Worm (Caenorhabditis elegans) whole organism, L4 larva: ENCODE measurements around the gene M60.4.

ENCODE experiments used
- D1046.2 ChIP-seq: fragments of 200-800 bp; sonication (Bioruptor generic); IDR thresholded peaks from 2 replicates; pipeline ENCODE4 v1.3.6; 2022; ENCODE audit warnings: missing genetic modification characterization, missing compliant biosample characterization
- F10B5.3 ChIP-seq: sonication (generic microtip); optimal IDR thresholded peaks from 2 replicates; lab custom pipeline; 2016; ENCODE audit warnings: mild to moderate bottlenecking, missing genetic modification characterization, missing compliant biosample characterization
- F26F4.8 ChIP-seq: fragments of 200-800 bp; sonication (Bioruptor generic); conservative IDR thresholded peaks from 2 replicates; pipeline ENCODE4 v1.3.6; 2022; ENCODE audit warnings: missing genetic modification characterization, missing compliant biosample characterization
- F37D6.2 ChIP-seq: sonication (generic microtip); optimal IDR thresholded peaks from 2 replicates; lab custom pipeline; 2016; ENCODE audit warnings: mild to moderate bottlenecking, missing genetic modification characterization, missing compliant biosample characterization
- R02D3.7 ChIP-seq: fragments of 150-350 bp; sonication (generic microtip); optimal IDR thresholded peaks from 3 replicates; lab custom pipeline; 2014; ENCODE audit warnings: missing biosample characterization, missing genetic modification characterization
- Y105C5A.15 ChIP-seq: fragments of 200-800 bp; sonication (Bioruptor generic); IDR thresholded peaks from 2 replicates; pipeline ENCODE4 v1.3.6; 2022; ENCODE audit warnings: missing genetic modification characterization, missing compliant biosample characterization
- ama-1 ChIP-seq: fragments of 150-350 bp; optimal IDR thresholded peaks from 2 replicates; lab custom pipeline; 2014; ENCODE audit warnings: inconsistent platforms, mixed read lengths
- ceh-28 ChIP-seq: fragments of 150-350 bp; optimal IDR thresholded peaks from 2 replicates; lab custom pipeline; 2014; ENCODE audit warnings: missing biosample characterization, missing genetic modification reagents, missing genetic modification characterization
- ceh-44 ChIP-seq: fragments of 200-800 bp; sonication (Bioruptor generic); IDR thresholded peaks from 2 replicates; pipeline ENCODE4 v1.3.6; 2022; ENCODE audit warnings: missing genetic modification reagents, missing genetic modification characterization, missing compliant biosample characterization
- ceh-62 ChIP-seq: sonication (generic microtip); optimal IDR thresholded peaks from 2 replicates; lab custom pipeline; 2017; ENCODE audit warnings: missing biosample characterization, missing genetic modification characterization
- ces-1 ChIP-seq: fragments of 150-350 bp; sonication (generic microtip); optimal IDR thresholded peaks from 4 replicates; lab custom pipeline; 2014; ENCODE audit warnings: missing biosample characterization, missing genetic modification reagents, missing genetic modification characterization
- ctbp-1 ChIP-seq: fragments of 200-800 bp; sonication (Bioruptor generic); IDR thresholded peaks from 2 replicates; pipeline ENCODE4 v1.3.6; 2022; ENCODE audit warnings: missing genetic modification reagents, missing genetic modification characterization, missing compliant biosample characterization
- daf-12 ChIP-seq: fragments of 150-350 bp; optimal IDR thresholded peaks from 2 replicates; lab custom pipeline; 2014; ENCODE audit warnings: missing biosample characterization, missing genetic modification reagents, missing genetic modification characterization
- daf-16 ChIP-seq, 3 experiments: sonication (generic microtip); optimal IDR thresholded peaks; 2 replicates each; lab custom pipeline; 2016 to 2017; ENCODE audit warnings: missing genetic modification characterization in 3 of 3, missing genetic modification reagents in 3 of 3, mild to moderate bottlenecking in 2 of 3, missing compliant biosample characterization in 2 of 3, missing biosample characterization in 1 of 3, moderate library complexity in 1 of 3
- daf-19 ChIP-seq: fragments of 200-800 bp; sonication (Bioruptor generic); conservative IDR thresholded peaks from 2 replicates; pipeline ENCODE4 v1.3.6; 2022; ENCODE audit warnings: missing genetic modification characterization, missing compliant biosample characterization
- daf-8 ChIP-seq: fragments of 200-800 bp; sonication (Bioruptor generic); IDR thresholded peaks from 2 replicates; pipeline ENCODE4 v1.3.6; 2022; ENCODE audit warnings: missing genetic modification characterization, missing compliant biosample characterization
- dmd-6 ChIP-seq: fragments of 200-800 bp; sonication (Bioruptor generic); IDR thresholded peaks from 2 replicates; pipeline ENCODE4 v1.3.6; 2022; ENCODE audit warnings: missing genetic modification reagents, missing genetic modification characterization, missing compliant biosample characterization
- duxl-1 ChIP-seq: sonication (generic microtip); optimal IDR thresholded peaks from 2 replicates; lab custom pipeline; 2016; ENCODE audit warnings: mild to moderate bottlenecking, missing genetic modification characterization, moderate library complexity, missing compliant biosample characterization; ENCODE audit not compliant: poor library complexity
- egl-43 ChIP-seq: fragments of 200-800 bp; sonication (Bioruptor generic); IDR thresholded peaks from 2 replicates; pipeline ENCODE4 v1.3.6; 2022; ENCODE audit warnings: missing genetic modification reagents, missing genetic modification characterization, missing compliant biosample characterization
- fkh-10 ChIP-seq: fragments of 150-350 bp; optimal IDR thresholded peaks from 2 replicates; lab custom pipeline; 2014; ENCODE audit warnings: missing biosample characterization, missing genetic modification reagents, missing genetic modification characterization
- gei-8 ChIP-seq: fragments of 200-800 bp; sonication (Bioruptor generic); optimal IDR thresholded peaks from 2 replicates; lab custom pipeline; 2018; ENCODE audit warnings: mild to moderate bottlenecking, missing genetic modification characterization, missing compliant biosample characterization
- hif-1 ChIP-seq, 2 experiments: sonication (generic microtip); optimal IDR thresholded peaks; 2 replicates each; lab custom pipeline; 2016 to 2017; ENCODE audit warnings: missing compliant biosample characterization in 2 of 2, missing genetic modification characterization in 2 of 2, missing genetic modification reagents in 2 of 2, missing genotype in 2 of 2, mild to moderate bottlenecking in 1 of 2
- hlh-11 ChIP-seq: fragments of 200-800 bp; sonication (Bioruptor generic); optimal IDR thresholded peaks from 2 replicates; lab custom pipeline; 2018; ENCODE audit warnings: mild to moderate bottlenecking, missing genetic modification characterization, missing compliant biosample characterization
- hmg-1.1 ChIP-seq: fragments of 200-800 bp; sonication (Bioruptor generic); IDR thresholded peaks from 2 replicates; pipeline ENCODE4 v1.3.6; 2022; ENCODE audit warnings: missing genetic modification reagents, missing genetic modification characterization, missing compliant biosample characterization
- jun-1 ChIP-seq: fragments of 150-350 bp; optimal IDR thresholded peaks from 2 replicates; lab custom pipeline; 2014; ENCODE audit warnings: missing biosample characterization, missing genetic modification reagents, missing genetic modification characterization
- lim-7 ChIP-seq: fragments of 200-800 bp; sonication (Bioruptor generic); IDR thresholded peaks from 2 replicates; pipeline ENCODE4 v1.3.6; 2022; ENCODE audit warnings: missing genetic modification characterization, missing compliant biosample characterization
- lin-15B ChIP-seq: fragments of 150-350 bp; sonication (generic microtip); optimal IDR thresholded peaks from 3 replicates; lab custom pipeline; 2014; ENCODE audit warnings: missing biosample characterization, missing genetic modification characterization
- lsy-2 ChIP-seq, 2 experiments: fragments of 150-350 bp in 1 of 2; sonication (generic microtip) in 1 of 2; optimal IDR thresholded peaks; 2 replicates each; lab custom pipeline; 2014 to 2017; ENCODE audit warnings: missing biosample characterization in 2 of 2, missing genetic modification characterization in 2 of 2
- mdt-29 ChIP-seq: fragments of 200-800 bp; sonication (Bioruptor generic); IDR thresholded peaks from 2 replicates; pipeline ENCODE4 v1.3.6; 2022; ENCODE audit warnings: missing genetic modification reagents, missing genetic modification characterization, missing compliant biosample characterization
- mep-1 ChIP-seq: fragments of 150-350 bp; sonication (generic microtip); optimal IDR thresholded peaks from 3 replicates; lab custom pipeline; 2014; ENCODE audit warnings: missing biosample characterization, missing genetic modification characterization
- mes-2 ChIP-seq: sonication (generic microtip); optimal IDR thresholded peaks from 2 replicates; lab custom pipeline; 2016; ENCODE audit warnings: missing genotype, mild to moderate bottlenecking, missing genetic modification characterization, missing compliant biosample characterization; ENCODE audit not compliant: poor library complexity, severe bottlenecking
- mxl-3 ChIP-seq: fragments of 200-800 bp; sonication (Bioruptor generic); optimal IDR thresholded peaks from 2 replicates; lab custom pipeline; 2018; ENCODE audit warnings: mild to moderate bottlenecking, missing genetic modification characterization, missing compliant biosample characterization
- nhr-11 ChIP-seq: fragments of 150-350 bp; optimal IDR thresholded peaks from 2 replicates; lab custom pipeline; 2014; ENCODE audit warnings: missing biosample characterization, missing genetic modification characterization
- nhr-111 ChIP-seq: fragments of 200-800 bp; sonication (Bioruptor generic); optimal IDR thresholded peaks from 2 replicates; lab custom pipeline; 2018; ENCODE audit warnings: mild to moderate bottlenecking, missing genetic modification characterization, missing compliant biosample characterization
- nhr-28 ChIP-seq: fragments of 150-350 bp; optimal IDR thresholded peaks from 2 replicates; lab custom pipeline; 2014; ENCODE audit warnings: missing biosample characterization, missing genetic modification characterization
- nhr-76 ChIP-seq: fragments of 150-350 bp; optimal IDR thresholded peaks from 2 replicates; lab custom pipeline; 2014; ENCODE audit warnings: missing biosample characterization, missing genetic modification characterization
- nhr-77 ChIP-seq: fragments of 150-350 bp; optimal IDR thresholded peaks from 2 replicates; lab custom pipeline; 2014; ENCODE audit warnings: missing biosample characterization, missing genetic modification characterization
- pha-4 ChIP-seq, 2 experiments: fragments of 150-350 bp in 1 of 2; fragments of 200-800 bp in 1 of 2; sonication (Bioruptor generic) in 1 of 2; IDR thresholded peaks in 1 of 2; optimal IDR thresholded peaks in 1 of 2; 2 replicates each; pipeline versions ENCODE4 v1.3.6 to Lab custom; 2014 to 2022; ENCODE audit warnings: missing genetic modification characterization in 2 of 2, missing genetic modification reagents in 2 of 2, missing biosample characterization in 1 of 2, missing compliant biosample characterization in 1 of 2
- pqm-1 ChIP-seq: sonication (generic microtip); optimal IDR thresholded peaks from 2 replicates; lab custom pipeline; 2017; ENCODE audit warnings: missing biosample characterization, missing genetic modification characterization
- rbr-2 ChIP-seq: sonication (generic microtip); optimal IDR thresholded peaks from 2 replicates; lab custom pipeline; 2016; ENCODE audit warnings: missing genotype, missing genetic modification characterization, missing compliant biosample characterization
- sdz-12 ChIP-seq: fragments of 200-800 bp; sonication (Bioruptor generic); optimal IDR thresholded peaks from 2 replicates; lab custom pipeline; 2018; ENCODE audit warnings: mild to moderate bottlenecking, missing genetic modification characterization, missing compliant biosample characterization
- set-16 ChIP-seq: fragments of 200-800 bp; sonication (Bioruptor generic); IDR thresholded peaks from 2 replicates; pipeline ENCODE4 v1.3.6; 2022; ENCODE audit warnings: missing genetic modification reagents, missing genetic modification characterization, missing compliant biosample characterization
- skn-1 ChIP-seq: fragments of 150-350 bp; optimal IDR thresholded peaks from 2 replicates; lab custom pipeline; 2014; ENCODE audit warnings: missing biosample characterization, missing genetic modification characterization
- spr-1 ChIP-seq: sonication (generic microtip); optimal IDR thresholded peaks from 2 replicates; lab custom pipeline; 2016; ENCODE audit warnings: mild to moderate bottlenecking, missing genetic modification characterization, missing compliant biosample characterization
- spr-3 ChIP-seq: fragments of 200-800 bp; sonication (Bioruptor generic); optimal IDR thresholded peaks from 2 replicates; lab custom pipeline; 2018; ENCODE audit warnings: mild to moderate bottlenecking, missing genetic modification characterization, missing compliant biosample characterization
- tra-1 ChIP-seq: fragments of 200-800 bp; sonication (Bioruptor generic); IDR thresholded peaks from 2 replicates; pipeline ENCODE4 v1.3.6; 2022; ENCODE audit warnings: missing genetic modification reagents, missing genetic modification characterization, missing compliant biosample characterization
- unc-39 ChIP-seq: sonication (generic microtip); optimal IDR thresholded peaks from 2 replicates; lab custom pipeline; 2017; ENCODE audit warnings: missing biosample characterization, missing genetic modification characterization
- zag-1 ChIP-seq: fragments of 150-350 bp; optimal IDR thresholded peaks from 2 replicates; lab custom pipeline; 2014; ENCODE audit warnings: missing biosample characterization, missing genetic modification characterization
- zfp-2 ChIP-seq: sonication (generic microtip); optimal IDR thresholded peaks from 2 replicates; lab custom pipeline; 2016; ENCODE audit warnings: mild to moderate bottlenecking, missing genetic modification characterization, missing compliant biosample characterization
- zfp-3 ChIP-seq: fragments of 200-800 bp; sonication (Bioruptor generic); conservative IDR thresholded peaks from 2 replicates; pipeline ENCODE4 v1.3.6; 2022; ENCODE audit warnings: missing genetic modification reagents, missing genetic modification characterization, missing compliant biosample characterization
- zip-11 ChIP-seq: fragments of 200-800 bp; sonication (Bioruptor generic); IDR thresholded peaks from 2 replicates; pipeline ENCODE4 v1.3.6; 2022; ENCODE audit warnings: missing genetic modification characterization, missing compliant biosample characterization
- zip-2 ChIP-seq: fragments of 150-350 bp; optimal IDR thresholded peaks from 2 replicates; lab custom pipeline; 2014; ENCODE audit warnings: missing biosample characterization, missing genetic modification characterization

Gene M60.4

DNA sequence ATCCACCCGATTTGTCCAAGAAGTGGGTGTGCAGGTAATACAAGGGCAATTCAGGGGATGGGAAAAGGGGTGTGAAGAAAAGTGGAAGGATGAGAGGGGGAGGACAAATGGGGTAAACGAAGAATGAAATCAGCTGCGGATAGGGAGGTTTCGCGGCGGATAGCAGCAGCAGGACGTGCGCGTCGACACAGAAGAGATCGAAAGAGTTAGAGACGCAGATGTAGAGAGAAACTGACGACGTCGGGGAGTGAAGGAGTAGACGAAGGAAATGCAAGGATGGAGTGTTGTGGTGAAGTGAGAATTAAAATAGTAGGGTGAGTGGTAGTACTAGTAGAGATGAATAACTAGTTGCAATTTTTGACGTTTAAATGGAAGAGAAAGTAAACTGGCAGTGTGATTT, 16.2 kb upstream of the M60.4 start, which contains the start of gene M60.6:
Gene M60.6, minus strand, starts transcription at position 166 of the 400 bp plus-strand sequence.
- TF ChIP-seq ama-1 (lab: Kevin White, UChicago) = no peak
- TF ChIP-seq zfp-3 = no peak
- TF ChIP-seq daf-16 (GFP tag; optimal IDR thresholded peaks at IDR 0.05; lab: Kevin White, UChicago) = no peak
- no peak for TF ChIP-seq daf-16 (tag; optimal IDR thresholded peaks at IDR 0.05; lab: Kevin White, UChicago)
- peak; percentile 58; the same call in 1 of the 2 replicates for TF ChIP-seq ctbp-1 (GFP tag; lab: Robert Waterston, UW)
- TF ChIP-seq Y105C5A.15 (GFP tag; lab: Robert Waterston, UW) = no peak
- peak in 1 of 2 experiments; percentile 20 for TF ChIP-seq lsy-2 (tag; optimal IDR thresholded peaks at IDR 0.05; lab: Kevin White, UChicago)
- TF ChIP-seq zfp-2 (tag; lab: Kevin White, UChicago) = no peak
- no peak for TF ChIP-seq daf-8 (GFP tag; lab: Robert Waterston, UW)
- TF ChIP-seq pha-4 (GFP tag; IDR thresholded peaks at IDR 0.05; lab: Robert Waterston, UW) = no peak
- no peak for TF ChIP-seq pha-4 (tag; optimal IDR thresholded peaks at IDR 0.05; lab: Kevin White, UChicago)
- no peak for TF ChIP-seq egl-43 (GFP tag; lab: Robert Waterston, UW)
- TF ChIP-seq tra-1 (GFP tag; lab: Robert Waterston, UW) = no peak
- no peak for TF ChIP-seq zip-2 (tag; lab: Kevin White, UChicago)
- TF ChIP-seq hlh-11 (tag; lab: Kevin White, UChicago) = peak; percentile 33
- TF ChIP-seq skn-1 (tag; lab: Kevin White, UChicago) = no peak
- no peak for TF ChIP-seq duxl-1
- no peak for TF ChIP-seq pqm-1
- no peak for TF ChIP-seq zip-11 (GFP tag; lab: Robert Waterston, UW)
- TF ChIP-seq mes-2 (tag; lab: Kevin White, UChicago) = peak; percentile 9
- no peak for TF ChIP-seq lim-7 (GFP tag; lab: Robert Waterston, UW)
- no peak for TF ChIP-seq spr-3 (GFP tag; lab: Kevin White, UChicago)
- peak; percentile 56 for TF ChIP-seq hmg-1.1
- no peak for TF ChIP-seq unc-39 (tag; lab: Kevin White, UChicago)
- TF ChIP-seq sdz-12 = no peak
- no peak for TF ChIP-seq ceh-62 (tag; lab: Kevin White, UChicago)
- TF ChIP-seq hif-1 (tag; optimal IDR thresholded peaks at IDR 0.05; lab: Kevin White, UChicago) = no peak
- TF ChIP-seq F10B5.3 = no peak
- TF ChIP-seq ceh-44 (GFP tag; lab: Robert Waterston, UW) = no peak
- TF ChIP-seq nhr-28 (tag; lab: Kevin White, UChicago) = peak; percentile 7
- no peak for TF ChIP-seq nhr-76 (tag; lab: Kevin White, UChicago)
- peak; percentile 6 for TF ChIP-seq fkh-10
- TF ChIP-seq nhr-77 (tag; lab: Kevin White, UChicago) = no peak
- TF ChIP-seq daf-12 (tag; lab: Kevin White, UChicago) = no peak
- no peak for TF ChIP-seq zag-1
- no peak for TF ChIP-seq D1046.2 (GFP tag; lab: Robert Waterston, UW)
- peak; percentile 33 for TF ChIP-seq rbr-2 (tag; lab: Kevin White, UChicago)
- TF ChIP-seq ces-1 (GFP tag; lab: Kevin White, UChicago) = no peak
- TF ChIP-seq mxl-3 = peak; percentile 34
- no peak for TF ChIP-seq R02D3.7 (tag; lab: Kevin White, UChicago)
- TF ChIP-seq F26F4.8 (GFP tag; lab: Robert Waterston, UW) = no peak
- no peak for TF ChIP-seq mdt-29 (GFP tag; lab: Robert Waterston, UW)
- TF ChIP-seq F37D6.2 = no peak
- TF ChIP-seq daf-19 = no peak
- TF ChIP-seq nhr-11 (tag; lab: Kevin White, UChicago) = no peak
- TF ChIP-seq set-16 (GFP tag; lab: Robert Waterston, UW) = no peak; the same call in 1 of the 2 replicates
- TF ChIP-seq ceh-28 (tag; lab: Kevin White, UChicago) = no peak
- peak; percentile 10 for TF ChIP-seq mep-1 (tag; lab: Kevin White, UChicago)
- no peak for TF ChIP-seq lin-15B (tag; lab: Kevin White, UChicago)
- no peak for TF ChIP-seq dmd-6 (GFP tag; lab: Robert Waterston, UW)
- no peak for TF ChIP-seq gei-8 (GFP tag; lab: Kevin White, UChicago)
- no peak for TF ChIP-seq spr-1
- TF ChIP-seq jun-1 (tag; lab: Kevin White, UChicago) = no peak
- no peak for TF ChIP-seq nhr-111 (GFP tag; lab: Kevin White, UChicago)
